Fruit fly (Drosophila melanogaster): ENCODE results near the gene CG6576.

Gene CG6576

DNA sequence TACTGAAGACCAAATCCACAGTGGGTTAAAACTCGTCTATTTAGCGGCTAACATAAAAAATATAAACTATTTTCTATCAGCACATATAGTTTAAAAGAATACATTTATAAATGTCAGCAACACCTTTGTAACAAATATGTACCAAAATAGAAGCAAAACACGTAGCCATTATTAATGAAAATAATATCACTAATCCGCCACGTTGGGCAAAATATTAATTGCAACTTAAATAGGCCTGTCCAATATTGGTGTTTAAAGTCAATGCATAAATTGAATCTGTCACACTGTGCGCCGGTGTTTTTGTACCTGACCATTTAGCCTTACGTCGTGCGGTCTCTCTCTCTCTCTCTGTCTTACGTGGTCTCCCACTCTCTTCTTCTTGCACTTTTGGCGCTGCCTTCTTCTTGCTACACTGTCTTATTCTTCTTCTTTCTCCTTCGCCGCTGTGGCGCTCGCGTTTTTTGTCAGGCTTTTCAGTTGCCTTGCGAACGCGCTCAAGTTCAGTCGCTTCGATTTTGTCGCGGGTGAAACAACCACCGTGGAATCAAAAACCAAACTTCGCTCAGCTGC is 10.3 kb downstream of the CG6576 start (continued):
- TF ChIP-seq CG31441 (GFP tag; IDR thresholded peaks at IDR 0.05) (peak; percentile 98), zfh1 (GFP tag; IDR thresholded peaks at IDR 0.05) (peak; percentile 97), CG9876 (GFP tag; optimal IDR thresholded peaks at IDR 0.05) (peak; percentile 95), Optix (GFP tag; IDR thresholded peaks at IDR 0.05) (peak; percentile 97), CG3838 (GFP tag; optimal IDR thresholded peaks at IDR 0.05) (peak; percentile 89), CG12155 (GFP tag; optimal IDR thresholded peaks at IDR 0.05) (peak; percentile 97), CG10209 (GFP tag; optimal IDR thresholded peaks at IDR 0.05) (peak; percentile 99), Nf-YA (GFP tag; IDR thresholded peaks at IDR 0.05) (peak; percentile 90), CG6765 (GFP tag; optimal IDR thresholded peaks at IDR 0.05) (peak; percentile 88), Gsc (GFP tag; IDR thresholded peaks at IDR 0.05) (peak; percentile 96), disco-r (GFP tag; optimal IDR thresholded peaks at IDR 0.05) (peak; percentile 97), CG15269 (tag; optimal IDR thresholded peaks at IDR 0.05) (peak; percentile 98), dmrt99B (tag; optimal IDR thresholded peaks at IDR 0.05) (peak; percentile 99), Meics (GFP tag; optimal IDR thresholded peaks at IDR 0.05) (peak; percentile 97), Bteb2 (GFP tag; optimal IDR thresholded peaks at IDR 0.05) (peak; percentile 98), bbx (GFP tag; IDR thresholded peaks at IDR 0.05; ENCODE audit: partially characterized antibody) (peak; percentile 38; the same call in 1 of the 2 replicates), crol (GFP tag; IDR thresholded peaks at IDR 0.05) (peak; percentile 68), CG13287 (GFP tag; IDR thresholded peaks at IDR 0.05; ENCODE audit: partially characterized antibody) (peak; percentile 66), MTF-1 (GFP tag; optimal IDR thresholded peaks at IDR 0.05; ENCODE audit: borderline replicate concordance) (peak; percentile 88), lab (GFP tag; optimal IDR thresholded peaks at IDR 0.05) (peak; percentile 98), CG17328 (GFP tag; IDR thresholded peaks at IDR 0.05) (peak; percentile 97), maf-S (GFP tag; optimal IDR thresholded peaks at IDR 0.05) (peak; percentile 97), CG12391 (tag; optimal IDR thresholded peaks at IDR 0.05) (peak; percentile 98), row (GFP tag; IDR thresholded peaks at IDR 0.05) (peak; percentile 98), CG16815 (GFP tag; optimal IDR thresholded peaks at IDR 0.05) (peak; percentile 99), grau (tag; optimal IDR thresholded peaks at IDR 0.05) (peak; percentile 98), CG11093 (GFP tag; IDR thresholded peaks at IDR 0.05) (peak; percentile 96), CG2120 (GFP tag; optimal IDR thresholded peaks at IDR 0.05) (peak; percentile 99), mirr (GFP tag; optimal IDR thresholded peaks at IDR 0.05) (peak; percentile 85), HLHmδ (GFP tag; optimal IDR thresholded peaks at IDR 0.05) (no peak), Scr (GFP tag; IDR thresholded peaks at IDR 0.05; ENCODE audit: partially characterized antibody) (peak; percentile 44), CG16813 (GFP tag; IDR thresholded peaks at IDR 0.05; ENCODE audit: partially characterized antibody) (peak; percentile 59), Dref (GFP tag; IDR thresholded peaks at IDR 0.05) (peak; percentile 39), Ptx1 (GFP tag; IDR thresholded peaks at IDR 0.05) (peak; percentile 98), Dip3 (GFP tag; optimal IDR thresholded peaks at IDR 0.05) (peak; percentile 98), CG9727 (GFP tag; optimal IDR thresholded peaks at IDR 0.05) (peak; percentile 91), Mad (GFP tag; optimal IDR thresholded peaks at IDR 0.05) (peak; percentile 97), Ada2b (GFP tag; IDR thresholded peaks at IDR 0.05) (peak; percentile 98), cato (GFP tag; optimal IDR thresholded peaks at IDR 0.05; ENCODE audit: borderline replicate concordance) (peak; percentile 98), z (GFP tag; IDR thresholded peaks at IDR 0.05) (no peak), fd96Cb (tag; optimal IDR thresholded peaks at IDR 0.05) (peak; percentile 98), chn (GFP tag; optimal IDR thresholded peaks at IDR 0.05) (peak; percentile 98), CG7786 (GFP tag; optimal IDR thresholded peaks at IDR 0.05) (peak; percentile 98), CG10959 (GFP tag; IDR thresholded peaks at IDR 0.05) (peak; percentile 94), Med (GFP tag) (peak; percentile 98), Dp (GFP tag; optimal IDR thresholded peaks at IDR 0.05) (peak; percentile 30), dmrt11E (tag; optimal IDR thresholded peaks at IDR 0.05) (peak; percentile 98), CG4404 (GFP tag; IDR thresholded peaks at IDR 0.05) (peak; percentile 97), CG18619 (GFP tag; optimal IDR thresholded peaks at IDR 0.05) (peak; percentile 99), Ssrp (tag; optimal IDR thresholded peaks at IDR 0.05) (peak; percentile 99)
